Worm (Caenorhabditis elegans): ENCODE measurements around the gene F57F4.2.

Gene F57F4.2

DNA sequence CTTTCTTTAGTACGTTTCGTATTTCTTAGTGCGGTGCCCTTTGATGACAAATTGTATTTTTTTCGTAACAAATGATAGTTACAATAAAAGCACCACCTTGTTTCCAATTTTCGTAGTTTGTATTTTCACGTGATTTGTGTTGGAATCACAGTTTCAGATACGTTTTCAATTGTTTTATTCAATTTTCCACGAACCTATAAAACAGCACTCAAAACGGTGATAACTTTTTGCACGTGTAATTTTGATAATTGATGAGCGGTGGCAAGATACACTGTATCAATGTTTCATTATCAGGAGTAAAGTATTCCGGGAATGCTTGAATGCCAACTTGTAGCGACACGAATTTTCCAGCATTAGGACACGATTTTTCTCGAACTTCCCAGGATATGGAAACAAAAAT is 21.6 kb upstream of the F57F4.2 start:
- TF ChIP-seq him-1 (tag; optimal IDR thresholded peaks at IDR 0.05), result no peak
- TF ChIP-seq dao-5 (tag; optimal IDR thresholded peaks at IDR 0.05), result no peak
- no peak for TF ChIP-seq W03F9.2 (tag; optimal IDR thresholded peaks at IDR 0.05)

ce11 chrV:6408733-6409227 is 19.2 kb upstream of the F57F4.2 start, which contains the start of gene bcf-1:
Gene bcf-1, minus strand, starts transcription at chrV:6408783.
- TF ChIP-seq him-1 (tag; optimal IDR thresholded peaks at IDR 0.05) (no peak), dao-5 (tag; optimal IDR thresholded peaks at IDR 0.05) (no peak), W03F9.2 (tag; optimal IDR thresholded peaks at IDR 0.05) (no peak)

- no peak for TF ChIP-seq W03F9.2 (tag; optimal IDR thresholded peaks at IDR 0.05)
- TF ChIP-seq him-1 (tag; optimal IDR thresholded peaks at IDR 0.05), result no peak
- TF ChIP-seq dao-5 (tag; optimal IDR thresholded peaks at IDR 0.05), result no peak
Measured at ce11 chrV:6407587-6407986, 18.1 kb upstream of the F57F4.2 start.

DNA sequence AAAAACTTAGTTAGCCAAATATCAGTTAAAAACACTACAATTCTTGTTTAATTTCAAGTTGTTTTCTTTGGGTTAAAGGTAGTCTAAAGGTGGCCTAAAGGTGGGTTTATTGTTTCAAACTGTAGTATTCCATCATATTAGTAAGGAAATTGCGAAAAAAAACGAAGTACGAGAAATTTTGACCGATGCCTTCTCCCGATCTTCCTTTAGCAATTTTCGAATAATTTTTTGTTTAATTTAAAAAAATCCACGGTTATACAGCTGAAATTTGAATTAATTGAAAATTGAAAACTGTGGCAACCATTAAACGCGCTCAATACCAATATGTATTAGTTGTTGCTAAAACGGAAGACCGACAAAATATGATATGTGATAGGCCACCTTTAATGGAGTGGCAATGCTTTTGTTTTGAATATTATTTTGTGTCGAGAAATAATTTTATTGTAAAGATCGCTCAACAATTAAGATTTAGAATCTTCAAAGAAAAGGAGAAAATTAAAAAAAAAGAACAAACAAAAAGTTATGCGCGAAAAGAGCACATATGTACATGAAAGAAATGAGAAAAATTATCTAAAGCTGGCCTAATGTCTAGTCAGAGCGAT is 11.5 kb upstream of the F57F4.2 start:
- TF ChIP-seq W03F9.2 (tag; optimal IDR thresholded peaks at IDR 0.05), result no peak
- no peak for TF ChIP-seq dao-5 (tag; optimal IDR thresholded peaks at IDR 0.05)

DNA sequence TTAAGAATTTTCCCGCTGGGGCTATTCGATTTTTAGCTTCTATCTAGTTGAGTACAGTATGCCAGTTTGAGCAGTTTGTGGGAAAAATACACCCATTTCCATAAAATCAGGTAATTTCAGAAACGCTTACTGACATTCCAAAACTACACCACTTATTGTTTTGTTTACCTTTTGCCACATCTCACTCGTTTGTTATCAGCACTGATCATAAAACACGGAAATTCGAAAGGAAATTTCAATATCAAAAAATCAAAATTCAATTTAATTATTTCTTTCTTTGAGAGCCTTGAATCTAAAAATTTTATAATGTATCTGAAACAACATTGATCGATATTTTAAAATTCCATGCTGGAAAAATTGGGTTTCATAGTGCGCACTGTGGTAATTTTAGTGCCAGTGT is 11.0 kb upstream of the F57F4.2 start:
- no peak for TF ChIP-seq him-1 (tag; optimal IDR thresholded peaks at IDR 0.05)
- no peak for TF ChIP-seq W03F9.2 (tag; optimal IDR thresholded peaks at IDR 0.05)
- no peak for TF ChIP-seq dao-5 (tag; optimal IDR thresholded peaks at IDR 0.05)

DNA sequence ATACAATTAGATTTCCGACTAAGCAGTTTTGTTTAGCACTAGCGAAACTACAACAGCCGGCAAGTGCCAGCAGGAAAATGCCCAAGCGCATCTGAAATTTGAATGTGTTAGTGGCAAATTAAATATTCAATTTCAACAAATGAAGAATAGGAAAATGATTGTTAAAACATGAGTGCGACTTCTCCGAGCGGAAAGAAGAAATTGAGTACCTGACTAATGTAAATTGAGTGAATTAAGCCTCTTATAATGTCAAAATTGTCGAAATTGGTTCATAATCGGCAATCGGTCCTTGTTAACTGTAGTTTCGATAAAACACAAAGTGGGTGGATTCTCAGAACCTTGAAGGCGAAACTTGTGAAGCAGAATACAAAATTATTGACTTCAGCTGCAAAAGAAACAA is 10.3 kb upstream of the F57F4.2 start, which contains the start of gene gfi-1:
gfi-1 (minus strand) TSS at position 101 of the 400 bp plus-strand sequence.
- TF ChIP-seq dao-5 (tag; optimal IDR thresholded peaks at IDR 0.05) (no peak), him-1 (tag; optimal IDR thresholded peaks at IDR 0.05) (no peak), W03F9.2 (tag; optimal IDR thresholded peaks at IDR 0.05) (no peak)

DNA sequence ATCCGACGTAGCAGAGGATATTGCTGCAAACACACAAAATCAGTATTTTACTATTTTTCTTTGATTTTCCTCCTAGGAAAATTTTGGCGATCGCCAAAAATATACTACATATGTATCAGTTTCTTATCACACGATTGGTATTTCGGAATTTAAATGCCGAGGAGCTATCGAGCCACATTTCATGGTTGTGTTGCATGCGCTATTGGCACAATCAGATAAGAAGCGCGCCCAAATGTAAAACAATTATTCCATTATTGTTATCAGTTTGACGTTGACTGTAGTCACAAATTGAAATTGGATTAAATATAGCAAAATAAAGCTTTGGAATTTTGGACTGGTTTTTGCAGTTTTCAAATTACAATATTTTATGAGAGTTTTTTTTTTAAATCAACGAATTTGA is 9.4 kb upstream of the F57F4.2 start:
- TF ChIP-seq dao-5 (tag; optimal IDR thresholded peaks at IDR 0.05), result no peak

DNA sequence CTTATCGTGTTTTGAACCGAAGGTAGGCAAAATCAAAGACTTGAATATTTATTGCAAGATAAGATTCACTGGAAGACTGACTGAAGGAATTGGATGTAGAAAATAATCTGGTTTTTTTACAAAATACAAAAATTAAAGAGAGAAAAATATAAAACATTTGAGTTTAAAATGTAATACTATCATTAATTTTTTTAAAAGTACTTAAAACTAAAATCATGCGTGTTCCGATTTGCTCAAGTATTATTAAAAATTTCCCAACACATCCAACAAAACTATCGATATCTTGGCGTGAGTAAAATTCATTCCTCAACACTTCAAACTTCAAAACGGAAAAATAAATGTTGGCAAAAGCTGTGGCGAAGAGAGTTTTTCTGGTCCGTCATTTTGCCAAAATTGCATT is 629 bp upstream of the F57F4.2 start, which contains the start of gene F57F4.1:
F57F4.1 (plus strand) TSS at position 301 of the 400 bp plus-strand sequence.
- TF ChIP-seq him-1 (tag; optimal IDR thresholded peaks at IDR 0.05) (no peak), dao-5 (tag; optimal IDR thresholded peaks at IDR 0.05) (no peak), W03F9.2 (tag; optimal IDR thresholded peaks at IDR 0.05) (no peak)

DNA sequence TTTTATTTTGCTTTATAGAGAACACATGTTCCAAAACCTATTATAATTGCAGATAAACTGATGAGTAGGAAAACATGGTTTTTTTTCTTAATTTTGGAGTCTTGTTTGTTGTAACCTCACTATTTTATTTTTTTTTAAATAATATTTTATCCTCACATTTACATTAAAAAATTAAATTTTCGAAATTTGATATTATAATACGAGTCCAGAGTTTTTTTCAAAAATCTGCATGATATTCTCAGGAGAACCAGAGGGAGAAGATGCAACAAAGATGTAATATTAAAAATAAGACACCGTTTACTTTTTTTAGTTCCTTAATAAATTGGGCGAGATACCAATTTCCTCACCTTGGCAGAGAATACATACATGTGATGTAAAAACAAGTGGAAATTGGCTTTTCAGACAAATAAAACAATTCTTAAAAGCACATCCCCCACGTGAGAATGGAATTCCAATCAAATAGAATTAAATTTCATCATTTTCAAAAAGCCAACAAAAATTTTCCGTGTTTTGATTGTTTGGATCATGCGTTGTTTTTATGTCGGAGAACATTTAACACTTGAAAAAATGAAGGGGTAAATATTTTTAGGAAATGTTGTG is 3.8 kb downstream of the F57F4.2 start:
- TF ChIP-seq him-1 (tag; optimal IDR thresholded peaks at IDR 0.05) (no peak), dao-5 (tag; optimal IDR thresholded peaks at IDR 0.05) (no peak), W03F9.2 (tag; optimal IDR thresholded peaks at IDR 0.05) (no peak)

DNA sequence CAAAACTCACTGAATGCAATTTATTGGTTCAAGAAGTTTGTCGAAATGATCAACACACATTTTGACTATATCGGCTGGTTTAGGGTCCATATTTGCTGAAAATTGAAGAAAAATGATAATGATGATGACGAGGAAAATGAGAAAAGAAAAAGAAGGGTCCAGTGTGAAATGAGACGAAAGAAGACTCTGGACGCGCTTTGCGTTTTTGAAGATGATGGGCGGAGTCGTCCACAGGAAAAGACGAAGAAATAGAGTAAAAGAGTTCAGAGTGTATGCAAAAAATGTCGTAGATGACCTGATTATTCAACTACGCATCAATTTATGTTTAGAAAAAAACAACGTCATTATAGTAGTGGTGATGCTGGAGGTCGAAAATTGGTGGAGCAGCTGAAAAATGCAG is 14.7 kb downstream of the F57F4.2 start, which contains the start of gene F13H6.5:
F13H6.5 (minus strand) TSS at position 101 of the 400 bp plus-strand sequence.
- no peak for TF ChIP-seq him-1 (tag; optimal IDR thresholded peaks at IDR 0.05)
- TF ChIP-seq W03F9.2 (tag; optimal IDR thresholded peaks at IDR 0.05), result no peak
- TF ChIP-seq dao-5 (tag; optimal IDR thresholded peaks at IDR 0.05), result no peak

DNA sequence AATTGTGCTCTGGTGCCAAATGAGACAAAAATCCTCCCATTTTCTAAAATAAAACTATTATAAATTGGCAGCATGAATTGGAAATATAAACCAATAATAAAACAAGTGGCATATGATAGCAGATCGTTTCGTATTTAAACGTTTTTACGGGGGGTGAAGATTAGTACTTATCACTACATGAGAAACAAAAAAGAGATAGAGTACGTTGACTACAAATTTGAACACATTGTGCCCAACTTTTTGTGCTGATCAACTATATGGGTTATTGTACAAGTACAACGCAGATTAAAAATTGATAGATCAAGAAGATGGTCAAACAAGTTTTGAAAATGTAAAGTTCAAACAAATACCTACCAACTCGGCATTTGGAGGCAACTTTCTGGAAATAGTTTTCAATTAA is 21.0 kb downstream of the F57F4.2 start:
- no peak for TF ChIP-seq dao-5 (tag; optimal IDR thresholded peaks at IDR 0.05)

ce11 chrV:6365597-6365996 is 23.9 kb downstream of the F57F4.2 start, which contains the start of gene cest-33:
Gene cest-33, minus strand, starts transcription at chrV:6365671.
- no peak for TF ChIP-seq him-1 (tag; optimal IDR thresholded peaks at IDR 0.05)
- TF ChIP-seq W03F9.2 (tag; optimal IDR thresholded peaks at IDR 0.05), result no peak
- no peak for TF ChIP-seq dao-5 (tag; optimal IDR thresholded peaks at IDR 0.05)

ce11 chrV:6364806-6365205 is 24.7 kb downstream of the F57F4.2 start:
- no peak for TF ChIP-seq him-1 (tag; optimal IDR thresholded peaks at IDR 0.05)
- TF ChIP-seq dao-5 (tag; optimal IDR thresholded peaks at IDR 0.05), result no peak
- TF ChIP-seq W03F9.2 (tag; optimal IDR thresholded peaks at IDR 0.05), result no peak

ce11 chrV:6361688-6362087 is 27.8 kb downstream of the F57F4.2 start:
- no peak for TF ChIP-seq W03F9.2 (tag; optimal IDR thresholded peaks at IDR 0.05)
- no peak for TF ChIP-seq him-1 (tag; optimal IDR thresholded peaks at IDR 0.05)
- no peak for TF ChIP-seq dao-5 (tag; optimal IDR thresholded peaks at IDR 0.05)

DNA sequence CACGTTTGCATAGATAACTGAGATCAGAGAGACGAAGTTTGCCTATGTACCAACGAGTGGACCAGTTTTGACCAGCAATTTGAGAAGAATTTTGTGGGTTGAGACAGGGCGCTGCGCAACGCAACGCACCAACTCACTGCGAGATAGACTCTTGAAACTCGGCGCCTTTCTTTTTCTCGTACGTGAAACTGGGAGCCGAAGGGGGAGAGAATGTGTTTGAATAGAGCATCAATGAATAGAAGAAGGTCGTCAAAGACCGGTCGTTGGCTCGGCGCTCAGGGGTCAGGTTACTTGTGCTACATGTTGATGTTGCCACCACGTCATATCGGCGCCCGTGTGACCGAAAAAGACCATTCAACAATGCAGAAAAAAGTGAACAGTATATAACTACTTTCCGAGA is 30.0 kb downstream of the F57F4.2 start:
- TF ChIP-seq dao-5 (tag; optimal IDR thresholded peaks at IDR 0.05) (no peak), him-1 (tag; optimal IDR thresholded peaks at IDR 0.05) (no peak), W03F9.2 (tag; optimal IDR thresholded peaks at IDR 0.05) (no peak)
